Worm (Caenorhabditis elegans) whole organism, L4 larva: ENCODE results near the gene unc-16.

Experiments used
- Y48G9A.11 ChIP-seq: fragments of 200-800 bp; sonication (Bioruptor generic); IDR thresholded peaks from 2 replicates; pipeline ENCODE4 v1.3.6; 2022; ENCODE audit warnings: missing genetic modification reagents, missing genetic modification characterization, missing compliant biosample characterization
- ZK546.5 ChIP-seq, 2 experiments: sonication (generic microtip); optimal IDR thresholded peaks; 2 replicates each; lab custom pipeline; 2017; ENCODE audit warnings: missing biosample characterization in 2 of 2, missing genetic modification characterization in 2 of 2
- aha-1 ChIP-seq: fragments of 150-350 bp; peaks from one replicate; lab custom pipeline; 2014; ENCODE audit warnings: missing biosample characterization, missing genetic modification characterization
- ceh-82 ChIP-seq: sonication (generic microtip); optimal IDR thresholded peaks from 2 replicates; lab custom pipeline; 2017; ENCODE audit warnings: missing biosample characterization, missing genetic modification characterization
- egl-27 ChIP-seq: sonication (generic microtip); optimal IDR thresholded peaks from 3 replicates; lab custom pipeline; 2017; ENCODE audit warnings: missing biosample characterization, missing genetic modification reagents, missing genetic modification characterization
- jun-1 ChIP-seq: fragments of 150-350 bp; optimal IDR thresholded peaks from 2 replicates; lab custom pipeline; 2014; ENCODE audit warnings: missing biosample characterization, missing genetic modification reagents, missing genetic modification characterization
- lin-13 ChIP-seq: fragments of 150-350 bp; optimal IDR thresholded peaks from 2 replicates; lab custom pipeline; 2014; ENCODE audit warnings: missing biosample characterization, missing genetic modification reagents, missing genetic modification characterization
- mdt-29 ChIP-seq: fragments of 200-800 bp; sonication (Bioruptor generic); IDR thresholded peaks from 2 replicates; pipeline ENCODE4 v1.3.6; 2022; ENCODE audit warnings: missing genetic modification reagents, missing genetic modification characterization, missing compliant biosample characterization
- nhr-6 ChIP-seq: fragments of 150-350 bp; optimal IDR thresholded peaks from 2 replicates; lab custom pipeline; 2014; ENCODE audit warnings: missing biosample characterization, missing genetic modification characterization
- pqm-1 ChIP-seq: sonication (generic microtip); optimal IDR thresholded peaks from 2 replicates; lab custom pipeline; 2017; ENCODE audit warnings: missing biosample characterization, missing genetic modification characterization
- unc-39 ChIP-seq: sonication (generic microtip); optimal IDR thresholded peaks from 2 replicates; lab custom pipeline; 2017; ENCODE audit warnings: missing biosample characterization, missing genetic modification characterization
- zfp-3 ChIP-seq: fragments of 200-800 bp; sonication (Bioruptor generic); conservative IDR thresholded peaks from 2 replicates; pipeline ENCODE4 v1.3.6; 2022; ENCODE audit warnings: missing genetic modification reagents, missing genetic modification characterization, missing compliant biosample characterization

DNA sequence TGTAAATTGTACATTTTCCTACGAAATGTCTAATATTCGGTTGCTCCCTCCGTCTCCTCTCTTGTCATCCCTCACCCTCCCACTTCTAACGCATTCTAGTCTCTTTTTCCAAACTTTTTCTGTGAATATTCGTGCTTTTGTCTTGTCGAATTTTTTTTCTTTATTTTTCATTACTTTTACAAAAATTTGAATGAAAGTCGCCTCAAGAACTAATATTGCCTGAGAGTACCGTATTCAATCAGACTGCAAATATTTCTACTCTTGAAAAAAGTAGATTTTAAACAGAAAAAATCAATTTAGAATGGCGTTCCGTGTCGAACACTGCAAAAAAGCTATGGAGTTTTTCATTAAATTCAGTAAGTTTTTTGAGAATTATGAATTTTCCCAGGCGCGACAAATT, 10.2 kb downstream of the unc-16 start, which contains the start of gene ZK1098.11:
- TF ChIP-seq lin-13 (no peak), egl-27 (tag; lab: Kevin White, UChicago) (no peak), unc-39 (tag; lab: Kevin White, UChicago) (no peak), pqm-1 (tag; lab: Kevin White, UChicago) (no peak), ZK546.5 (tag; optimal IDR thresholded peaks at IDR 0.05; lab: Kevin White, UChicago) (no peak), Y48G9A.11 (GFP tag; lab: Robert Waterston, UW) (no peak), mdt-29 (GFP tag; lab: Robert Waterston, UW) (no peak), zfp-3 (GFP tag; lab: Robert Waterston, UW) (no peak), ceh-82 (no peak), aha-1 (tag; lab: Kevin White, UChicago) (no peak), jun-1 (tag; lab: Kevin White, UChicago) (no peak), nhr-6 (tag; lab: Kevin White, UChicago) (no peak)
